Worm (Caenorhabditis elegans) whole organism, late embryonic: ENCODE data around the gene gop-1.

Experiments used
- F13H6.1 ChIP-seq: sonication (generic microtip); optimal IDR thresholded peaks from 2 replicates; lab custom pipeline; 2016; ENCODE audit warnings: missing genetic modification characterization, missing compliant biosample characterization
- T23F11.4 ChIP-seq: fragments of 200-800 bp; sonication (Bioruptor generic); optimal IDR thresholded peaks from 2 replicates; lab custom pipeline; 2018; ENCODE audit warnings: mild to moderate bottlenecking, missing genetic modification characterization, missing compliant biosample characterization
- ceh-6 ChIP-seq: fragments of 200-800 bp; sonication (Bioruptor generic); optimal IDR thresholded peaks from 2 replicates; lab custom pipeline; 2018; ENCODE audit warnings: mild to moderate bottlenecking, missing genetic modification characterization, missing compliant biosample characterization
- elt-2 ChIP-seq: sonication (generic microtip); optimal IDR thresholded peaks from 2 replicates; lab custom pipeline; 2016; ENCODE audit warnings: missing genetic modification reagents, missing genetic modification characterization, missing compliant biosample characterization
- hlh-15 ChIP-seq: sonication (generic microtip); optimal IDR thresholded peaks from 2 replicates; lab custom pipeline; 2016; ENCODE audit warnings: missing genetic modification characterization, missing compliant biosample characterization
- lin-11 ChIP-seq: fragments of 200-800 bp; sonication (Bioruptor generic); optimal IDR thresholded peaks from 2 replicates; lab custom pipeline; 2018; ENCODE audit warnings: mild to moderate bottlenecking, missing genetic modification characterization, missing compliant biosample characterization
- pqm-1 ChIP-seq: sonication (generic microtip); optimal IDR thresholded peaks from 2 replicates; lab custom pipeline; 2016; ENCODE audit warnings: missing genetic modification characterization, missing compliant biosample characterization
- tbx-2 ChIP-seq: sonication (generic microtip); optimal IDR thresholded peaks from 2 replicates; lab custom pipeline; 2016; ENCODE audit warnings: missing genetic modification characterization, missing compliant biosample characterization
- unc-86 ChIP-seq: sonication (generic microtip); optimal IDR thresholded peaks from 2 replicates; lab custom pipeline; 2016; ENCODE audit warnings: missing genetic modification characterization, missing compliant biosample characterization
- zip-5 ChIP-seq: sonication (generic microtip); optimal IDR thresholded peaks from 2 replicates; lab custom pipeline; 2016; ENCODE audit warnings: missing genetic modification characterization, missing compliant biosample characterization

DNA sequence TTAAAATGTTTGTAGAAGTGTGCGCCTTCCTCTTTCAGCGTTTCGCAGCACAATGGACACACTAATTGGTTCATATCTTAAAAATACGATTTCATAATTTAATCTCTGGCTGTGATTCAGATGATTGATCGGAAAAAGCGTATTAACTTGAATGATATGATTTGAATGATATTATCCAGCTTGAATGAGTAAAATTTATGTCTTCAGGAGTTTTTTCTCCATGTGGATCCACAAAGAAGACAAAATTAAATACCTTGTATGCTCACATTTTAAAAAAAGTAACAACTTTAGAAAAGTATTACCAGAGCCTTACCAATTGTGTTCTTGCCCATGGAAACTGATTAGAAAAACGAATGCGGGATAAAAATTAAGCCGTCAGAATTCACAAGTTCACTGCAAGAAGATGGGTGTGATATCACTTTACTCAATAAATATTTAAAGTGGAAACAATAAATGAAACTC, 19.2 kb downstream of the gop-1 start, which contains the start of gene ztf-8:
- TF ChIP-seq lin-11 (tag; lab: Kevin White, UChicago) = no peak
- TF ChIP-seq F13H6.1 = no peak
- TF ChIP-seq ceh-6 = no peak
- TF ChIP-seq unc-86 = no peak
- no peak for TF ChIP-seq elt-2
- no peak for TF ChIP-seq hlh-15 (tag; lab: Kevin White, UChicago)
- no peak for TF ChIP-seq pqm-1 (tag; lab: Kevin White, UChicago)
- TF ChIP-seq T23F11.4 (GFP tag; lab: Kevin White, UChicago) = no peak
- TF ChIP-seq zip-5 (tag; lab: Kevin White, UChicago) = no peak
- no peak for TF ChIP-seq tbx-2 (tag; lab: Kevin White, UChicago)
